Worm (Caenorhabditis elegans): ENCODE data around the gene egl-44.

ce11 chrII:5944268-5944667 lies 15.7 kb downstream of the egl-44 start, which contains the start of gene B0034.2:
- TF ChIP-seq jun-1 (tag; optimal IDR thresholded peaks at IDR 0.05): no peak
- no peak for TF ChIP-seq lin-39 (tag; optimal IDR thresholded peaks at IDR 0.05)
- no peak for TF ChIP-seq unc-62 (GFP tag; optimal IDR thresholded peaks at IDR 0.05)
- TF ChIP-seq ceh-28 (tag; optimal IDR thresholded peaks at IDR 0.05): no peak
- TF ChIP-seq nfya-1 (tag; optimal IDR thresholded peaks at IDR 0.05; ENCODE audit: insufficient read depth): no peak
- TF ChIP-seq zag-1 (tag; optimal IDR thresholded peaks at IDR 0.05): no peak
- no peak for TF ChIP-seq mdl-1 (tag; optimal IDR thresholded peaks at IDR 0.05)
- no peak for TF ChIP-seq aly-2 (tag; optimal IDR thresholded peaks at IDR 0.05)
- TF ChIP-seq ceh-82 (tag; optimal IDR thresholded peaks at IDR 0.05): no peak
- TF ChIP-seq R02D3.7 (tag; optimal IDR thresholded peaks at IDR 0.05): no peak
